Worm (Caenorhabditis elegans) whole organism, mixed stage, embryonic: Measurements from ENCODE around the gene 2L52.1.

Source experiments
- M03D4.4 ChIP-seq: sonication (generic microtip); optimal IDR thresholded peaks from 2 replicates; lab custom pipeline; 2017; ENCODE audit warnings: mild to moderate bottlenecking, missing genetic modification characterization, missing compliant biosample characterization
- bed-3 ChIP-seq: fragments of 200-800 bp; sonication (Bioruptor generic); optimal IDR thresholded peaks from 3 replicates; lab custom pipeline; 2018; ENCODE audit warnings: mild to moderate bottlenecking, missing genetic modification characterization, moderate library complexity, missing compliant biosample characterization
- blmp-1 ChIP-seq: fragments of 150-350 bp; optimal IDR thresholded peaks from 2 replicates; lab custom pipeline; 2014; ENCODE audit warnings: missing biosample characterization, missing genetic modification characterization
- ceh-39 ChIP-seq: fragments of 150-350 bp; optimal IDR thresholded peaks from 2 replicates; lab custom pipeline; 2014; ENCODE audit warnings: missing biosample characterization, missing genetic modification characterization
- ceh-83 ChIP-seq: fragments of 200-800 bp; sonication (Bioruptor generic); optimal IDR thresholded peaks from 2 replicates; lab custom pipeline; 2018; ENCODE audit warnings: mild to moderate bottlenecking, missing genetic modification characterization, missing compliant biosample characterization
- ces-1 ChIP-seq: fragments of 150-350 bp; optimal IDR thresholded peaks from 2 replicates; lab custom pipeline; 2014; ENCODE audit warnings: missing biosample characterization, missing genetic modification reagents, missing genetic modification characterization
- cnd-1 ChIP-seq: fragments of 200-800 bp; sonication (Bioruptor generic); optimal IDR thresholded peaks from 2 replicates; lab custom pipeline; 2018; ENCODE audit warnings: mild to moderate bottlenecking, missing genetic modification characterization, missing compliant biosample characterization
- drap-1 ChIP-seq: fragments of 200-800 bp; sonication (Bioruptor generic); optimal IDR thresholded peaks from 3 replicates; lab custom pipeline; 2018; ENCODE audit warnings: mild to moderate bottlenecking, missing genetic modification characterization, missing compliant biosample characterization
- elt-1 ChIP-seq: sonication (generic microtip); optimal IDR thresholded peaks from 2 replicates; lab custom pipeline; 2017; ENCODE audit warnings: missing genetic modification characterization, mild to moderate bottlenecking, missing compliant biosample characterization, antibody characterized with exemption, moderate library complexity, borderline replicate concordance; ENCODE audit not compliant: insufficient read depth
- elt-3 ChIP-seq: fragments of 150-350 bp; optimal IDR thresholded peaks from 2 replicates; lab custom pipeline; 2014; ENCODE audit warnings: missing biosample characterization, missing genetic modification characterization
- flh-1 ChIP-seq: fragments of 200-800 bp; sonication (Bioruptor generic); optimal IDR thresholded peaks from 2 replicates; lab custom pipeline; 2018; ENCODE audit warnings: mild to moderate bottlenecking, missing genetic modification characterization, moderate library complexity, missing compliant biosample characterization
- ham-2 ChIP-seq: fragments of 200-800 bp; sonication (Bioruptor generic); optimal IDR thresholded peaks from 2 replicates; lab custom pipeline; 2018; ENCODE audit warnings: mild to moderate bottlenecking, missing genetic modification characterization, missing compliant biosample characterization
- hlh-1 ChIP-seq: fragments of 150-350 bp; optimal IDR thresholded peaks from 2 replicates; lab custom pipeline; 2014; ENCODE audit warnings: missing biosample characterization, missing genetic modification reagents, missing genetic modification characterization
- lin-32 ChIP-seq: fragments of 200-800 bp; sonication (Bioruptor generic); optimal IDR thresholded peaks from 2 replicates; lab custom pipeline; 2018; ENCODE audit warnings: mild to moderate bottlenecking, missing genetic modification characterization, missing compliant biosample characterization
- lsy-2 ChIP-seq: fragments of 150-350 bp; optimal IDR thresholded peaks from 2 replicates; lab custom pipeline; 2014; ENCODE audit warnings: missing biosample characterization, missing genetic modification characterization
- mab-5 ChIP-seq: fragments of 150-350 bp; optimal IDR thresholded peaks from 2 replicates; lab custom pipeline; 2014; ENCODE audit warnings: missing biosample characterization, missing genetic modification characterization
- mep-1 ChIP-seq: fragments of 150-350 bp; optimal IDR thresholded peaks from 2 replicates; lab custom pipeline; 2017; ENCODE audit warnings: missing biosample characterization, missing genetic modification reagents, missing genetic modification characterization, inconsistent platforms
- mls-2 ChIP-seq: sonication (generic microtip); optimal IDR thresholded peaks from 2 replicates; lab custom pipeline; 2016; ENCODE audit warnings: mild to moderate bottlenecking, missing genetic modification characterization, moderate library complexity, missing compliant biosample characterization
- nhr-12 ChIP-seq: fragments of 150-350 bp; optimal IDR thresholded peaks from 2 replicates; lab custom pipeline; 2014; ENCODE audit warnings: missing biosample characterization, missing genetic modification characterization
- nhr-2 ChIP-seq: fragments of 150-350 bp; optimal IDR thresholded peaks from 2 replicates; lab custom pipeline; 2014; ENCODE audit warnings: missing biosample characterization, missing genetic modification characterization
- nhr-237 ChIP-seq: fragments of 150-350 bp; optimal IDR thresholded peaks from 2 replicates; lab custom pipeline; 2014; ENCODE audit warnings: missing biosample characterization, missing genetic modification characterization
- nhr-28 ChIP-seq: fragments of 150-350 bp; optimal IDR thresholded peaks from 2 replicates; lab custom pipeline; 2014; ENCODE audit warnings: missing biosample characterization, missing genetic modification characterization
- nhr-76 ChIP-seq: sonication (generic microtip); optimal IDR thresholded peaks from 2 replicates; lab custom pipeline; 2017; ENCODE audit warnings: missing biosample characterization, missing genetic modification characterization
- pha-4 ChIP-seq: fragments of 150-350 bp; optimal IDR thresholded peaks from 2 replicates; lab custom pipeline; 2018; ENCODE audit warnings: missing biosample characterization, missing genetic modification reagents, missing genetic modification characterization
- sem-2 ChIP-seq: fragments of 200-800 bp; sonication (Bioruptor generic); optimal IDR thresholded peaks from 2 replicates; lab custom pipeline; 2018; ENCODE audit warnings: mild to moderate bottlenecking, missing genetic modification characterization, missing compliant biosample characterization
- snpc-4 ChIP-seq: fragments of 150-350 bp; optimal IDR thresholded peaks from 2 replicates; lab custom pipeline; 2014; ENCODE audit warnings: missing biosample characterization, missing genetic modification characterization
- sptf-1 ChIP-seq: sonication (generic microtip); optimal IDR thresholded peaks from 2 replicates; lab custom pipeline; 2017; ENCODE audit warnings: mild to moderate bottlenecking, missing genetic modification characterization, moderate library complexity, missing compliant biosample characterization
- tbx-8 ChIP-seq: fragments of 200-800 bp; sonication (Bioruptor generic); optimal IDR thresholded peaks from 2 replicates; lab custom pipeline; 2018; ENCODE audit warnings: mild to moderate bottlenecking, missing genetic modification characterization, moderate library complexity, missing compliant biosample characterization
- unc-120 ChIP-seq: sonication (generic microtip); optimal IDR thresholded peaks from 2 replicates; lab custom pipeline; 2017; ENCODE audit warnings: missing genetic modification characterization, missing compliant biosample characterization; ENCODE audit not compliant: poor library complexity, severe bottlenecking
- unc-62 ChIP-seq: fragments of 150-350 bp; optimal IDR thresholded peaks from 2 replicates; lab custom pipeline; 2014; ENCODE audit warnings: missing biosample characterization, missing genetic modification reagents, missing genetic modification characterization
- zip-8 ChIP-seq: fragments of 150-350 bp; optimal IDR thresholded peaks from 2 replicates; lab custom pipeline; 2014; ENCODE audit warnings: missing biosample characterization, missing genetic modification characterization
- ztf-11 ChIP-seq: fragments of 150-350 bp; optimal IDR thresholded peaks from 2 replicates; lab custom pipeline; 2014; ENCODE audit warnings: missing biosample characterization, missing genetic modification characterization

2L52.1 gene

DNA sequence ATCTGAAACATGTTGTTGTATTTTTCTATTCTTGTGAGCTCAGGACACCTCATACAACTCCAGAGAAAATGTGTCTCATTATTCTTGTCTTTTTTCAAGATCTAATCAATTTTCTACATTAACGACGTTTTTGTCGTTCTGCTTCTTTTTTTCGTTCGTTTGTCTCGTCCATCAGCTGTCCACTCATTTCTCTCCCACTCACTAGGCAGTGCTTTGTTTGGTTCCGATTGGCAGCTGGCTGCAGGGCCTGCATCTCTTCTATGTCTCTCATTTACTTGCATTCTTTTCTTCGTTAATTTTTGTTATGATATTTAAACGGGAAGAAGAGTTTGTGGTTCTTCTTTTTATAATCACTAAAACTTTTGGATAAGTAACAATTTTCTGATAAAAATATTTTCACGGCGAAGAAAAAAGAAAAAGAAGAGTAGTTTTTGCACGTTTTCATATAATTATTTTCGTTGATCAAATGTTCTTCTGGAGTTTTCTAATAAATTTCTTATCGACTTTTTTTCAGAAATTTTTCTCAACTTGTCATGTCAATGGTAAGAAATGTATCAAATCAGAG, at the start of gene 2L52.1:
TSS of gene 2L52.1 (plus strand) at position 515 of the 565 bp plus-strand sequence.
- TF ChIP-seq drap-1 (no peak), ces-1 (GFP tag; lab: Kevin White, UChicago) (peak; percentile 33), sptf-1 (tag; lab: Kevin White, UChicago) (no peak), bed-3 (GFP tag; lab: Kevin White, UChicago) (no peak), elt-3 (tag; lab: Kevin White, UChicago) (no peak), sem-2 (GFP tag; lab: Kevin White, UChicago) (no peak), ztf-11 (no peak), tbx-8 (no peak), nhr-2 (no peak), zip-8 (no peak), hlh-1 (tag; lab: Kevin White, UChicago) (peak; percentile 92), nhr-237 (tag; lab: Kevin White, UChicago) (no peak), mls-2 (tag; lab: Kevin White, UChicago) (no peak), elt-1 (tag; lab: Kevin White, UChicago) (no peak), mab-5 (tag; lab: Kevin White, UChicago) (no peak), nhr-76 (tag; lab: Kevin White, UChicago) (no peak), cnd-1 (tag; lab: Kevin White, UChicago) (peak; percentile 49), ceh-83 (GFP tag; lab: Kevin White, UChicago) (no peak), mep-1 (tag; lab: Kevin White, UChicago) (no peak), unc-120 (peak; percentile 64), unc-62 (GFP tag; lab: Kevin White, UChicago) (peak; percentile 46), lsy-2 (no peak), lin-32 (GFP tag; lab: Kevin White, UChicago) (no peak), ceh-39 (no peak)

DNA sequence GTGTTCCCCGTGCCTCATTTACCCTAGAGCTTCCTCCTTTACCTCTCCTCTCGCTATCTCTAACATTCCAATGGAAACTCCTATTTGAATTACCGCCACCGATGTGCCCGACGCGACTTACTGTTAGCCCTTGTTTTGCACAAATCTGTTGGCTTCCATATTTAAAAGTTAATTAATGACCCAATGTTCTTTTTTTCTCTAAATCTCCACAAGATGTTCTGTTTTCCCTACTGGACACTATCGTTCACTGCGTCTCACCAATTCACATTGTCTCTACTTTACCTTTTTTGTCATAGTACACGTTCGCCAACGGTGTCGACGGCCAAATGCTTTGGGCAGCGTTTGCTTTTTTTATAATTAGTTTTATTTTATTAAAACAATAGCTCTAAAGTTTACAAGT, 1.1 kb upstream of the 2L52.1 start:
- TF ChIP-seq mep-1 (tag; lab: Kevin White, UChicago), result peak; percentile 35
- TF ChIP-seq ces-1 (GFP tag; lab: Kevin White, UChicago), result peak; percentile 68
- no peak for TF ChIP-seq snpc-4
- TF ChIP-seq ham-2 (GFP tag; lab: Kevin White, UChicago), result peak; percentile 85

DNA sequence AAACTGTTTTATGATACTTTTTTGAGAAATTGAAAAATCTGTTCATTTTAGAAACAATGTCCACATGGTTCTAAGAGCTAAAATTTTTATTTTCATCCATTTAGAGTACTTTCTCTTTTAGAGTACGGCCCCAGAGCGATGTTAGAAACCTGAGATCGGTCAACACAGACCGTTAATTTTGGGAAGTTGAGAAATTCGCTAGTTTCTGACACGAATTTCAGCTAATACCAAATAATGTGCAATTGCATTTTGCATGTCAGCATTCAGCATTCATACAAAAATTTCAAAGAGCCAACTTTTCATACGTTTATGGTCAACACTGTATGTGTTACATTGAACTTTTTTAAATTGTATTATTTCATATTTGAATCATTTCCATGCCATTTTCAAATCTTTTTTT, 3.1 kb downstream of the 2L52.1 start:
- no peak for TF ChIP-seq bed-3 (GFP tag; lab: Kevin White, UChicago)
- TF ChIP-seq cnd-1 (tag; lab: Kevin White, UChicago), result no peak
- no peak for TF ChIP-seq flh-1
- TF ChIP-seq blmp-1 (tag; lab: Kevin White, UChicago), result no peak
- TF ChIP-seq elt-1 (tag; lab: Kevin White, UChicago), result no peak

DNA sequence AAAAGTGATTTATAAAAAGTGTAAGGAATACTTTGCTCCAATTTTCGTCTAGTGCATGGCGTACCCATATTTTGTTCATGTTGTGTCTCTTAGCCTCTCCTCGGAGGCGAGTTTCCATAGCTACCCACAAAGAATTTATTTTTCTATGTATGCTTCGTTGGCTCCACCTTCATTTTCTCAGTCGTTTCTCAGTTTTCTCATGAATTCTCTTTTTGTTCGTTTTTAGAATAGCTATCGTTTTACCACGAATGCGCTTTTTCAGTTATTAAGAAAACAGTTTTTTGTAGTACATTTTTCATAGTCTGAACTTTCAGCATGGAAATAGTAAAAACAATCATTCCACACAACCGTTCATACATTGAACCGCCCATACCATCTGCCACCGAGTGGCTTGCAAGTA, 4.7 kb downstream of the 2L52.1 start, which contains the start of gene osta-1:
TSS of gene osta-1 (plus strand) at position 309 of the 400 bp plus-strand sequence.
- TF ChIP-seq unc-62 (GFP tag; lab: Kevin White, UChicago), result no peak
- TF ChIP-seq mep-1 (tag; lab: Kevin White, UChicago), result no peak
- no peak for TF ChIP-seq blmp-1 (tag; lab: Kevin White, UChicago)
- TF ChIP-seq snpc-4, result no peak
- TF ChIP-seq cnd-1 (tag; lab: Kevin White, UChicago), result no peak
- TF ChIP-seq hlh-1 (tag; lab: Kevin White, UChicago), result no peak
- TF ChIP-seq ces-1 (GFP tag; lab: Kevin White, UChicago), result no peak
- no peak for TF ChIP-seq lin-32 (GFP tag; lab: Kevin White, UChicago)
- TF ChIP-seq pha-4 (tag; lab: Kevin White, UChicago), result no peak
- no peak for TF ChIP-seq nhr-2

DNA sequence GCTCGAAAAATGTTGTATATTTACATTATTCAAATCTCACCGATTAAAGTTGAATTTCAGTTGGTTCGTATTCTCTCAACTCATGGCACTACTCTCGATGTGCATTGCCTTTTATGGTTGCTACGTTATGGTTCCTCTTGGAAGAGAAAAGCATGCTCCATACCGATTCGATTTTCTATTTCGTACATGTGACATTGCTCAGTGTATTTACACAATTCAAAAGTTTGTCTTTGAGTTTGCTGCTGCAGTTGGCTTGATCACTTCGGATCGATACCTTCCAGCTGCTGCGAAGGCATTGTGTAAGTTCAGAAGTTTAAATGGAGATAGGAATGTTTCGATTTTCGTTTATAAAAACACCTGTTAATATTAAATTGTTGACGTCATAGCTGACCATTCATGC, 6.6 kb downstream of the 2L52.1 start:
- no peak for TF ChIP-seq nhr-28 (tag; lab: Kevin White, UChicago)
- no peak for TF ChIP-seq pha-4 (tag; lab: Kevin White, UChicago)
- TF ChIP-seq mep-1 (tag; lab: Kevin White, UChicago), result no peak
- no peak for TF ChIP-seq unc-62 (GFP tag; lab: Kevin White, UChicago)
- no peak for TF ChIP-seq nhr-12
- TF ChIP-seq ces-1 (GFP tag; lab: Kevin White, UChicago), result no peak
- no peak for TF ChIP-seq lin-32 (GFP tag; lab: Kevin White, UChicago)
- no peak for TF ChIP-seq elt-1 (tag; lab: Kevin White, UChicago)
- no peak for TF ChIP-seq M03D4.4
